Fruit fly (Drosophila melanogaster) whole organism, wandering third instar larva: ENCODE data around the gene Syx5.
A peak's percentile ranks its signal among the peaks of the same experiment; 100 is the strongest.

ENCODE experiments used
- Abd-B ChIP-seq: fragments of >200 bp; optimal IDR thresholded peaks from 2 replicates; lab custom pipeline; 2017; ENCODE audit warnings: missing biosample characterization, missing genetic modification characterization
- CG32264 ChIP-seq: fragments of 200-800 bp; sonication (Bioruptor generic); optimal IDR thresholded peaks from 2 replicates; lab custom pipeline; 2016; ENCODE audit warnings: missing biosample characterization, missing genetic modification characterization
- CG9705 ChIP-seq: fragments of 200-800 bp; sonication (Bioruptor generic); optimal IDR thresholded peaks from 2 replicates; lab custom pipeline; 2018; ENCODE audit warnings: missing biosample characterization, mild to moderate bottlenecking, missing genetic modification characterization
- Dfd ChIP-seq: fragments of >200 bp; optimal IDR thresholded peaks from 2 replicates; lab custom pipeline; 2017; ENCODE audit warnings: missing biosample characterization, missing genetic modification characterization
- HLH106 ChIP-seq: fragments of 200-800 bp; optimal IDR thresholded peaks from 3 replicates; lab custom pipeline; 2019; ENCODE audit warnings: missing biosample characterization, mild to moderate bottlenecking, missing genetic modification characterization, moderate library complexity
- Hnf4 ChIP-seq: fragments of 200-800 bp; sonication (Bioruptor generic); optimal IDR thresholded peaks from 2 replicates; lab custom pipeline; 2016; ENCODE audit warnings: missing biosample characterization, mild to moderate bottlenecking, missing genetic modification characterization
- Hr78 ChIP-seq: fragments of >200 bp; optimal IDR thresholded peaks from 2 replicates; lab custom pipeline; 2017; ENCODE audit warnings: missing biosample characterization, missing genetic modification characterization
- Hr83 ChIP-seq: fragments of 200-300 bp; sonication (Bioruptor generic); optimal IDR thresholded peaks from 2 replicates; lab custom pipeline; 2016; ENCODE audit warnings: missing biosample characterization, mild to moderate bottlenecking, missing genetic modification characterization, moderate library complexity; ENCODE audit not compliant: poor library complexity, severe bottlenecking
- Jra ChIP-seq: sonication (Bioruptor generic); optimal IDR thresholded peaks from 2 replicates; lab custom pipeline; 2016; ENCODE audit warnings: missing biosample characterization, missing genetic modification characterization
- Mio ChIP-seq: sonication (Bioruptor generic); optimal IDR thresholded peaks from 2 replicates; lab custom pipeline; 2016; ENCODE audit warnings: missing biosample characterization, missing genetic modification characterization
- Myc ChIP-seq: fragments of >200 bp; optimal IDR thresholded peaks from 2 replicates; lab custom pipeline; 2017
- OdsH ChIP-seq: fragments of 200-800 bp; sonication (Bioruptor generic); optimal IDR thresholded peaks from 2 replicates; lab custom pipeline; 2016; ENCODE audit warnings: missing biosample characterization, mild to moderate bottlenecking, missing genetic modification characterization
- Rel ChIP-seq, 2 experiments: fragments of 200-800 bp; sonication (Bioruptor generic) in 1 of 2; optimal IDR thresholded peaks; 2 replicates in 1 of 2; 3 replicates in 1 of 2; lab custom pipeline; 2016 to 2019; ENCODE audit warnings: mild to moderate bottlenecking in 2 of 2, missing biosample characterization in 2 of 2, missing genetic modification characterization in 2 of 2, moderate library complexity in 1 of 2
- Sp1 ChIP-seq: fragments of 200-800 bp; sonication (Bioruptor generic); optimal IDR thresholded peaks from 3 replicates; lab custom pipeline; 2019; ENCODE audit warnings: missing biosample characterization, mild to moderate bottlenecking, missing genetic modification characterization, moderate library complexity
- Vsx2 ChIP-seq: fragments of 200-300, 225-300 bp; sonication (Bioruptor generic); optimal IDR thresholded peaks from 2 replicates; lab custom pipeline; 2018; ENCODE audit warnings: missing biosample characterization, missing genetic modification characterization; ENCODE audit not compliant: partially characterized antibody
- brk ChIP-seq: fragments of 200-800 bp; sonication (Bioruptor generic); optimal IDR thresholded peaks from 2 replicates; lab custom pipeline; 2016; ENCODE audit warnings: missing biosample characterization, mild to moderate bottlenecking, missing genetic modification characterization
- dl ChIP-seq, 2 experiments: fragments of 175-275, 200-275 bp in 1 of 2; fragments of 200-275 bp in 1 of 2; sonication (Bioruptor generic); optimal IDR thresholded peaks; lab custom pipeline; 2018; ENCODE audit warnings: mild to moderate bottlenecking in 2 of 2, missing biosample characterization in 2 of 2, missing genetic modification characterization in 2 of 2, moderate library complexity in 2 of 2; ENCODE audit not compliant: partially characterized antibody in 2 of 2, insufficient read depth in 1 of 2
- dmrt93B ChIP-seq: fragments of 200-800 bp; sonication (Bioruptor generic); optimal IDR thresholded peaks from 2 replicates; lab custom pipeline; 2018; ENCODE audit warnings: missing biosample characterization, mild to moderate bottlenecking, missing genetic modification characterization
- ey ChIP-seq: fragments of 200-800 bp; sonication (Bioruptor generic); optimal IDR thresholded peaks from 2 replicates; lab custom pipeline; 2016; ENCODE audit warnings: missing biosample characterization, missing genetic modification characterization
- foxo ChIP-seq, 2 experiments: fragments of 200-800 bp; sonication (Bioruptor generic); optimal IDR thresholded peaks; 2 replicates in 1 of 2; 3 replicates in 1 of 2; lab custom pipeline; 2016 to 2017; ENCODE audit warnings: missing biosample characterization in 2 of 2, missing genetic modification characterization in 2 of 2
- fru ChIP-seq: fragments of 200-800 bp; sonication (Bioruptor generic); optimal IDR thresholded peaks from 3 replicates; lab custom pipeline; 2016; ENCODE audit warnings: missing biosample characterization, mild to moderate bottlenecking, missing genetic modification characterization
- h ChIP-seq: fragments of 200-800 bp; sonication (Bioruptor generic); optimal IDR thresholded peaks from 3 replicates; lab custom pipeline; 2016; ENCODE audit warnings: missing biosample characterization, mild to moderate bottlenecking, missing genetic modification characterization
- jim ChIP-seq: fragments of 175-275, 200-325 bp; sonication (Bioruptor generic); optimal IDR thresholded peaks from 2 replicates; lab custom pipeline; 2016; ENCODE audit warnings: missing biosample characterization, mild to moderate bottlenecking, missing genetic modification characterization
- pan ChIP-seq: fragments of >200 bp; optimal IDR thresholded peaks from 2 replicates; lab custom pipeline; 2017
- psq ChIP-seq: fragments of 200-800 bp; sonication (Bioruptor generic); optimal IDR thresholded peaks from 3 replicates; lab custom pipeline; 2017; ENCODE audit warnings: missing biosample characterization, mild to moderate bottlenecking, missing genetic modification characterization, moderate library complexity
- rgr ChIP-seq: fragments of 200-800 bp; sonication (Bioruptor generic); optimal IDR thresholded peaks from 3 replicates; lab custom pipeline; 2016; ENCODE audit warnings: missing biosample characterization, mild to moderate bottlenecking, missing genetic modification characterization
- sage ChIP-seq: fragments of 200-800 bp; sonication (Bioruptor generic); optimal IDR thresholded peaks from 2 replicates; lab custom pipeline; 2016; ENCODE audit warnings: missing biosample characterization, mild to moderate bottlenecking, missing genetic modification characterization
- sv ChIP-seq: fragments of 200-800 bp; sonication (Bioruptor generic); optimal IDR thresholded peaks from 3 replicates; lab custom pipeline; 2016; ENCODE audit warnings: missing biosample characterization, missing genetic modification characterization
- tai ChIP-seq: sonication (Bioruptor generic); optimal IDR thresholded peaks from 2 replicates; lab custom pipeline; 2016; ENCODE audit warnings: missing biosample characterization, missing genetic modification characterization
- woc ChIP-seq: sonication (Bioruptor generic); optimal IDR thresholded peaks from 2 replicates; lab custom pipeline; 2016; ENCODE audit warnings: missing biosample characterization, mild to moderate bottlenecking, missing genetic modification characterization

Gene Syx5

DNA sequence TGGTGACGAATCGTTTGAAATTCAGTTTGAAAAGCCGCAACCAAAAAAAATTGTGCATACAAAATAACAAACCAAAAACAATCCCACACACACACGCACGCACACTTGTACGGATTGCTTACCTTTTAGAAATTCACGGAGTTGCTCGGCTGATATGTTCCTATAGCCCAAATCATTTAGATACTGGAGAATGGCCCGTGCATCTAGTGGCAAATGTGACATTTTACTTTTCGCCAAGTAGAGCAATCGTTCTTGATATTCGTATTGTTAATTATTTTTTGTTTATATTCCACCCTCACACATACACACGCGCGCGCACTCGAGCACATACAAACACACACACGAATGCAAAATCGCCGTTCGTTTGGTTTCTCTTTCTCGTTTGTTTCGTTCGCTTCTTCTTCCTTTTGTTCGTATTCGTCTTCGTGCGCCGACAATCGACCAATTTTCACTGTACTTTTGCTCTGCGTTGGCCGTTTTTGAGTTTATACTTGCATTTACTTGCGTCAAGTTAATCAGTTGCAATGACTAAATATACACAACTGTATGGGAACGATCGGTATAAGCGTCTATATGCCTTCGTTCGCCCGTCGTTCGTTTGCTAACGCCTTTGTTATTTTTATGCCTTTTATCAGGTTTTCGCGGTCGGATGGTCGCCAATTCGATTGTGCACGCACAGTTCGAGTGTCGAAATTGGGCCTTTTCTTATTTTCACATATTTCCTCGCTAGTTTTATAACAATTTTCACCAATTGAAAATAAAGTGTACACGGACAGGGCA lies 44.8 kb downstream of the Syx5 start:
- TF ChIP-seq Dfd (GFP tag; lab: Kevin White, UChicago) (peak; percentile 23), woc (GFP tag; lab: Kevin White, UChicago) (no peak), CG32264 (GFP tag; lab: Kevin White, UChicago) (no peak), Rel (GFP tag; optimal IDR thresholded peaks at IDR 0.05; lab: Kevin White, UChicago) (no peak), Rel (tag; optimal IDR thresholded peaks at IDR 0.05; lab: Kevin White, UChicago) (no peak), jim (GFP tag; lab: Kevin White, UChicago) (no peak)

DNA sequence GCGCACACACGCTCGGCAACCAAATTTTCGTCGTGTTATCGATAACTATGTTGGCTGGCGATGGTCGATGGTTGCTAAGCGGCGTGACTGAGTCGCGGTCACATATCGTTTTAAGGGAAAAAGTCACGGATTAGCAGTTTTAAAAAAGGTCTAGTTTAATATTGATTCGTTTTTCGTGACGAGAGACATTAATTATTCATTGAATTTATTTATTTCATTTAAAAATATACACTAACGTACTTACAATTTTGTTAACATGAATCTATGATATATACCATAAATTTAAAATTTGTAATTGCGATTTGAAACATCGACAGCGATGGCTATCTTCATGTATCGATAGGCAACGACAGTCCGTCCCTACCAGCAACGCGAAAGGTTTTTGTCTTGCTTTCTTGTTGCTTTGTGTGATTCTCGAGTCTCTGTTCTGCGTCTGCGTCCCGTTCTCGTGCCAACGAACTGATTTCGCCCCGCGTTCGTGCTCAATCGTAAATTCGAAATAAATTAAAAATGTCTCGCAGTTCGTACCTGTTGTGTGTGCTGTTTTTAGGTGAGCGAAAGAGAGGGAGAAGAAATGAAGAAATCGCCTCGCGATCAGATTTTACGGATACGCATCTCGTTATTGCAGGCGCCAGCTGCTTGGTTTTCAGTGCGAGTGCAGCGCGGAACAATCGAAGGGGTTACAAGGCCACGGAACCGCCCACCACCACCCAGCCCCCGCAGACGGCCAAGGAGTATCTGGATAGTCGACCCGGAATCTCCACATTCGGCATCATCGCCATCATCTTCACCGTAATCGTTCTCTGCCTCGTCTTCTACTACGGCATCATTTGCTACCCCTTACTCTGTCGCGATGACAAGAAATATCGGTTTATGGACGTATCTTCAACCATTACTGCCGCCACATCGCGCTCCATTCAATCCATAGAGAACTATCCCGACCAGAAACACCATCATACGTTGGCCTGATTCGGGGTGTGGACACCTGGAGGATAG lies 45.7 kb downstream of the Syx5 start, which contains the start of the genes Hyls1, chif and CG4455:
Hyls1 (minus strand) TSS at position 44 of the 996 bp plus-strand sequence.
chif (minus strand) TSS at position 44 of the 996 bp plus-strand sequence.
CG4455 (plus strand) TSS at position 350 of the 996 bp plus-strand sequence.
- TF ChIP-seq OdsH (GFP tag; lab: Kevin White, UChicago) = peak; percentile 40
- peak; percentile 1 for TF ChIP-seq fru (GFP tag; lab: Kevin White, UChicago)
- peak; percentile 69 for TF ChIP-seq HLH106
- TF ChIP-seq sv (GFP tag; lab: Kevin White, UChicago) = peak; percentile 13
- TF ChIP-seq ey = no peak
- TF ChIP-seq CG32264 (GFP tag; lab: Kevin White, UChicago) = no peak
- TF ChIP-seq dl (GFP tag; optimal IDR thresholded peaks at IDR 0.05; lab: Kevin White, UChicago; ENCODE audit: insufficient read depth in 1 of 2, partially characterized antibody in 2 of 2) = no peak
- no peak for TF ChIP-seq Abd-B (GFP tag; lab: Kevin White, UChicago)
- TF ChIP-seq jim (GFP tag; lab: Kevin White, UChicago) = no peak
- TF ChIP-seq pan (lab: Kevin White, UChicago) = no peak
- peak; percentile 58 for TF ChIP-seq Sp1
- peak; percentile 36 for TF ChIP-seq h (GFP tag; lab: Kevin White, UChicago)
- peak; percentile 28 for TF ChIP-seq Hr83 (GFP tag; lab: Kevin White, UChicago)
- peak; percentile 62 for TF ChIP-seq tai
- no peak for TF ChIP-seq Hr78 (GFP tag; lab: Kevin White, UChicago)
- TF ChIP-seq rgr (GFP tag; lab: Kevin White, UChicago) = peak; percentile 47
- TF ChIP-seq Hnf4 (GFP tag; lab: Kevin White, UChicago) = peak; percentile 53
- TF ChIP-seq dmrt93B (GFP tag; lab: Kevin White, UChicago) = peak; percentile 37
- TF ChIP-seq Vsx2 (GFP tag; lab: Kevin White, UChicago) = no peak
- TF ChIP-seq Jra = no peak
- peak; percentile 46 for TF ChIP-seq sage (GFP tag; lab: Kevin White, UChicago)
- no peak for TF ChIP-seq Mio (GFP tag; lab: Kevin White, UChicago)
- peak in 1 of 2 experiments; percentile 55 for TF ChIP-seq foxo (GFP tag; optimal IDR thresholded peaks at IDR 0.05; lab: Kevin White, UChicago)
- peak; percentile 85 for TF ChIP-seq psq (GFP tag; lab: Kevin White, UChicago)
- TF ChIP-seq Myc = no peak
- TF ChIP-seq woc (GFP tag; lab: Kevin White, UChicago) = peak; percentile 40
- no peak for TF ChIP-seq Rel (GFP tag; optimal IDR thresholded peaks at IDR 0.05; lab: Kevin White, UChicago)
- peak; percentile 71 for TF ChIP-seq Rel (tag; optimal IDR thresholded peaks at IDR 0.05; lab: Kevin White, UChicago)
- TF ChIP-seq CG9705 (GFP tag; lab: Kevin White, UChicago) = peak; percentile 44
- TF ChIP-seq brk (GFP tag; lab: Kevin White, UChicago) = peak; percentile 75

DNA sequence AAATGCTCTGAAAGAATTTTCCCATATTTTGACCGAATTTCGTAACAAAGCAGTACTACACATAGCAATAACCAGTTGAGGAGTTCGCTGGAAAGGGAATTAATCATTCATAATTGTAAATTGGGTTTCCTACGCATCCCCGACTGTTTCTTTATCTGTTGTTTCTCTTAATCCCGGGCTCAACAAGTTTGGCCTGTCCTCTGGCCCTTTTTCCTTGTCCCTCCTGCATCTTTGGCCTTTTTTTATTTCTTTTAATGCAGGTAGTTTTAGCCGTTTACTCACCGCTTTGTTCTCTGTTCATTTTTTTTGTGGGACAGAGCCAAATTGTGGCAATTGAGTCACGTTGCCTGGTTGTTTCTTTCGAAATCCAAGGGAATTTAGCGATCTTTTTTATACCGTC lies 46.6 kb downstream of the Syx5 start:
- TF ChIP-seq Hr78 (GFP tag; lab: Kevin White, UChicago) = no peak
- no peak for TF ChIP-seq pan (lab: Kevin White, UChicago)
- TF ChIP-seq dmrt93B (GFP tag; lab: Kevin White, UChicago) = no peak
- TF ChIP-seq ey = no peak
- no peak for TF ChIP-seq Myc
- no peak for TF ChIP-seq Rel (GFP tag; optimal IDR thresholded peaks at IDR 0.05; lab: Kevin White, UChicago)
- TF ChIP-seq Rel (tag; optimal IDR thresholded peaks at IDR 0.05; lab: Kevin White, UChicago) = no peak
